Worm (Caenorhabditis elegans) whole organism, L3 larva: ENCODE data around the gene F15H10.8.

Source experiments
- aly-2 ChIP-seq: fragments of 150-350 bp; optimal IDR thresholded peaks from 2 replicates; lab custom pipeline; 2014; ENCODE audit warnings: missing biosample characterization, missing genetic modification characterization
- egl-27 ChIP-seq: sonication (generic microtip); optimal IDR thresholded peaks from 4 replicates; lab custom pipeline; 2017; ENCODE audit warnings: missing biosample characterization, missing genetic modification reagents, missing genetic modification characterization
- egl-5 ChIP-seq: fragments of 150-350 bp; optimal IDR thresholded peaks from 2 replicates; lab custom pipeline; 2017; ENCODE audit warnings: missing biosample characterization, missing genetic modification reagents, missing genetic modification characterization, inconsistent platforms
- elt-3 ChIP-seq, 3 experiments: fragments of 150-350 bp in 1 of 3; sonication (generic microtip) in 2 of 3; optimal IDR thresholded peaks; 2 replicates in 2 of 3; 4 replicates in 1 of 3; lab custom pipeline; 2014 to 2017; ENCODE audit warnings: missing biosample characterization in 3 of 3, missing genetic modification characterization in 3 of 3
- hmg-11 ChIP-seq: sonication (generic microtip); optimal IDR thresholded peaks from 2 replicates; lab custom pipeline; 2016; ENCODE audit warnings: missing genetic modification characterization, missing compliant biosample characterization
- jun-1 ChIP-seq: fragments of 150-350 bp; optimal IDR thresholded peaks from 2 replicates; lab custom pipeline; 2014; ENCODE audit warnings: missing biosample characterization, missing genetic modification reagents, missing genetic modification characterization
- lin-39 ChIP-seq: fragments of 150-350 bp; optimal IDR thresholded peaks from 2 replicates; lab custom pipeline; 2018; ENCODE audit warnings: missing biosample characterization, missing genetic modification reagents, missing genetic modification characterization
- mdl-1 ChIP-seq: fragments of 150-350 bp; optimal IDR thresholded peaks from 2 replicates; lab custom pipeline; 2014; ENCODE audit warnings: missing biosample characterization, missing genetic modification characterization
- nhr-43 ChIP-seq: sonication (generic microtip); optimal IDR thresholded peaks from 2 replicates; lab custom pipeline; 2016; ENCODE audit warnings: mild to moderate bottlenecking, missing genetic modification characterization, missing compliant biosample characterization; ENCODE audit not compliant: poor library complexity, severe bottlenecking
- nhr-76 ChIP-seq: fragments of 150-350 bp; sonication (generic microtip); optimal IDR thresholded peaks from 5 replicates; lab custom pipeline; 2014; ENCODE audit warnings: missing biosample characterization, missing genetic modification characterization
- pha-4 ChIP-seq: fragments of 150-350 bp; optimal IDR thresholded peaks from 2 replicates; lab custom pipeline; 2014; ENCODE audit warnings: missing biosample characterization, missing genetic modification reagents, missing genetic modification characterization
- unc-39 ChIP-seq: sonication (generic microtip); optimal IDR thresholded peaks from 4 replicates; lab custom pipeline; 2017; ENCODE audit warnings: missing biosample characterization, missing genetic modification characterization
- unc-62 ChIP-seq: fragments of 150-350 bp; sonication (generic microtip); optimal IDR thresholded peaks from 4 replicates; lab custom pipeline; 2014; ENCODE audit warnings: missing biosample characterization, missing genetic modification reagents, missing genetic modification characterization
- ztf-11 ChIP-seq: fragments of 150-350 bp; optimal IDR thresholded peaks from 2 replicates; lab custom pipeline; 2014; ENCODE audit warnings: missing biosample characterization, missing genetic modification characterization

ce11 chrV:10402804-10403203, at the start of gene F15H10.8:
- TF ChIP-seq ztf-11 (tag; lab: Kevin White, UChicago) (no peak), nhr-43 (tag; lab: Kevin White, UChicago) (no peak), unc-39 (no peak), hmg-11 (no peak), mdl-1 (tag; lab: Kevin White, UChicago) (no peak), pha-4 (no peak), jun-1 (tag; lab: Kevin White, UChicago) (no peak), lin-39 (no peak), unc-62 (GFP tag; lab: Kevin White, UChicago) (no peak), egl-5 (tag; lab: Kevin White, UChicago) (no peak), elt-3 (tag; optimal IDR thresholded peaks at IDR 0.05; lab: Kevin White, UChicago) (no peak), nhr-76 (tag; lab: Kevin White, UChicago) (no peak), egl-27 (tag; lab: Kevin White, UChicago) (no peak), aly-2 (no peak)
